Fruit fly (Drosophila melanogaster) whole organism, embryonic: ENCODE data around the gene CG12147.

ENCODE experiments used
- B-H2 ChIP-seq: fragments of 200-800 bp; sonication (Bioruptor generic); optimal IDR thresholded peaks from 2 replicates; lab custom pipeline; 2018; ENCODE audit warnings: missing biosample characterization, mild to moderate bottlenecking, missing genetic modification characterization
- CG10543 ChIP-seq: fragments of 200-800 bp; sonication (Bioruptor generic); optimal IDR thresholded peaks from 3 replicates; lab custom pipeline; 2017; ENCODE audit warnings: missing biosample characterization, mild to moderate bottlenecking, missing genetic modification characterization, moderate library complexity
- CG12155 ChIP-seq: fragments of 200-800 bp; sonication (Bioruptor generic); optimal IDR thresholded peaks from 3 replicates; lab custom pipeline; 2016; ENCODE audit warnings: missing biosample characterization, missing genetic modification characterization
- CG1233 ChIP-seq: fragments of 200-800 bp; sonication (Bioruptor generic); optimal IDR thresholded peaks from 4 replicates; lab custom pipeline; 2018; ENCODE audit warnings: missing biosample characterization, mild to moderate bottlenecking, missing genetic modification characterization
- CG12391 ChIP-seq: fragments of 200-800 bp; sonication (Bioruptor generic); optimal IDR thresholded peaks from 3 replicates; lab custom pipeline; 2018; ENCODE audit warnings: missing biosample characterization, mild to moderate bottlenecking, missing genetic modification characterization, moderate library complexity
- CG12744 ChIP-seq: fragments of 200-800 bp; sonication (Bioruptor generic); optimal IDR thresholded peaks from 2 replicates; lab custom pipeline; 2016; ENCODE audit warnings: missing biosample characterization, missing genetic modification characterization
- CG13894 ChIP-seq: fragments of 200-800 bp; sonication (Bioruptor generic); optimal IDR thresholded peaks from 3 replicates; lab custom pipeline; 2018; ENCODE audit warnings: missing biosample characterization, mild to moderate bottlenecking, missing genetic modification characterization, moderate library complexity
- CG1602 ChIP-seq: fragments of 200-800 bp; sonication (Bioruptor generic); optimal IDR thresholded peaks from 3 replicates; lab custom pipeline; 2016; ENCODE audit warnings: missing biosample characterization, missing genetic modification characterization
- CG16779 ChIP-seq: fragments of 200-800 bp; sonication (Bioruptor generic); IDR thresholded peaks from 2 replicates; pipeline ENCODE4 v1.3.6; 2022; ENCODE audit warnings: missing biosample characterization, missing genetic modification characterization
- CG16815 ChIP-seq: fragments of 200-800 bp; sonication (Bioruptor generic); optimal IDR thresholded peaks from 3 replicates; lab custom pipeline; 2017; ENCODE audit warnings: missing biosample characterization, mild to moderate bottlenecking, missing genetic modification characterization
- CG18619 ChIP-seq: fragments of 200-800 bp; sonication (Bioruptor generic); optimal IDR thresholded peaks from 3 replicates; lab custom pipeline; 2017; ENCODE audit warnings: missing biosample characterization, mild to moderate bottlenecking, missing genetic modification characterization
- CG2199 ChIP-seq: fragments of 200-800 bp; sonication (Bioruptor generic); IDR thresholded peaks from 3 replicates; pipeline ENCODE4 v1.3.6; 2022; ENCODE audit warnings: missing biosample characterization, missing genetic modification characterization
- CG31365 ChIP-seq: fragments of 200-800 bp; sonication (Bioruptor generic); optimal IDR thresholded peaks from 2 replicates; lab custom pipeline; 2018; ENCODE audit warnings: missing biosample characterization, mild to moderate bottlenecking, missing genetic modification characterization
- CG32532 ChIP-seq: fragments of 200-800 bp; sonication (Bioruptor generic); IDR thresholded peaks from 2 replicates; pipeline ENCODE4 v1.3.6; 2022; ENCODE audit warnings: missing biosample characterization, missing genetic modification characterization
- CG3281 ChIP-seq: fragments of 200-800 bp; sonication (Bioruptor generic); optimal IDR thresholded peaks from 3 replicates; lab custom pipeline; 2017; ENCODE audit warnings: missing biosample characterization, mild to moderate bottlenecking, missing genetic modification characterization
- CG4328 ChIP-seq: fragments of 200-800 bp; sonication (Bioruptor generic); optimal IDR thresholded peaks from 3 replicates; lab custom pipeline; 2017; ENCODE audit warnings: missing biosample characterization, missing genetic modification reagents, missing genetic modification characterization
- CG5245 ChIP-seq: fragments of 200-800 bp; sonication (Bioruptor generic); optimal IDR thresholded peaks from 3 replicates; lab custom pipeline; 2016; ENCODE audit warnings: missing biosample characterization, missing genetic modification characterization
- CG6791 ChIP-seq: fragments of 200-800 bp; sonication (Bioruptor generic); IDR thresholded peaks from 3 replicates; pipeline ENCODE4 v1.3.6; 2022; ENCODE audit warnings: missing biosample characterization, missing genetic modification characterization; ENCODE audit not compliant: partially characterized antibody
- CG6813 ChIP-seq: fragments of 200-800 bp; sonication (Bioruptor generic); optimal IDR thresholded peaks from 2 replicates; lab custom pipeline; 2017; ENCODE audit warnings: missing biosample characterization, missing genetic modification characterization, mild to moderate bottlenecking, moderate library complexity, missing genetic modification reagents
- CG6854 ChIP-seq: fragments of 200-800 bp; sonication (Bioruptor generic); optimal IDR thresholded peaks from 3 replicates; lab custom pipeline; 2017; ENCODE audit warnings: missing biosample characterization, mild to moderate bottlenecking, missing genetic modification characterization
- CG8290 ChIP-seq, 3 experiments: fragments of 200-800 bp; sonication (Bioruptor generic); optimal IDR thresholded peaks; 2 replicates each; lab custom pipeline; 2016 to 2019; ENCODE audit warnings: missing biosample characterization in 3 of 3, missing genetic modification characterization in 3 of 3, mild to moderate bottlenecking in 2 of 3, moderate library complexity in 1 of 3
- CHES-1-like ChIP-seq: fragments of 200-800 bp; sonication (Bioruptor generic); optimal IDR thresholded peaks from 2 replicates; lab custom pipeline; 2016; ENCODE audit warnings: missing biosample characterization, missing genetic modification characterization
- CoRest ChIP-seq: fragments of 200-800 bp; sonication (Bioruptor generic); optimal IDR thresholded peaks from 3 replicates; lab custom pipeline; 2018; ENCODE audit warnings: missing biosample characterization, mild to moderate bottlenecking, missing genetic modification characterization, moderate library complexity
- Dad ChIP-seq: fragments of 200-800 bp; sonication (Bioruptor generic); optimal IDR thresholded peaks from 3 replicates; lab custom pipeline; 2016; ENCODE audit warnings: missing biosample characterization, missing genetic modification characterization
- Dll ChIP-seq: fragments of 200-800 bp; sonication (Bioruptor generic); IDR thresholded peaks from 4 replicates; pipeline ENCODE4 v1.3.6; 2022; ENCODE audit warnings: missing biosample characterization, missing genetic modification characterization; ENCODE audit not compliant: partially characterized antibody
- Drgx ChIP-seq: fragments of 200-800 bp; sonication (Bioruptor generic); IDR thresholded peaks from 2 replicates; pipeline ENCODE4 v1.3.6; 2022; ENCODE audit warnings: missing biosample characterization, missing genetic modification characterization
- Hey ChIP-seq: fragments of 200-800 bp; sonication (Bioruptor generic); optimal IDR thresholded peaks from 3 replicates; lab custom pipeline; 2018; ENCODE audit warnings: missing biosample characterization, mild to moderate bottlenecking, missing genetic modification characterization
- Hmr ChIP-seq: fragments of 200-800 bp; sonication (Bioruptor generic); optimal IDR thresholded peaks from 3 replicates; lab custom pipeline; 2017; ENCODE audit warnings: mild to moderate bottlenecking, missing biosample characterization, missing genetic modification reagents, missing genetic modification characterization
- Hmx ChIP-seq: fragments of 200-800 bp; sonication (Bioruptor generic); optimal IDR thresholded peaks from 2 replicates; lab custom pipeline; 2016; ENCODE audit warnings: missing biosample characterization, missing genetic modification characterization
- Hr78 ChIP-seq, 2 experiments: fragments of 200-800 bp in 1 of 2; fragments of >200 bp in 1 of 2; sonication (Bioruptor generic) in 1 of 2; optimal IDR thresholded peaks; 2 replicates each; lab custom pipeline; 2017 to 2019; ENCODE audit warnings: missing biosample characterization in 2 of 2, missing genetic modification characterization in 2 of 2, mild to moderate bottlenecking in 1 of 2, moderate library complexity in 1 of 2
- Jarid2 ChIP-seq: fragments of 200-800 bp; sonication (Bioruptor generic); optimal IDR thresholded peaks from 3 replicates; lab custom pipeline; 2017; ENCODE audit warnings: mild to moderate bottlenecking, missing biosample characterization, missing genetic modification reagents, missing genetic modification characterization
- NC2α ChIP-seq: fragments of 200-800 bp; sonication (Bioruptor generic); optimal IDR thresholded peaks from 2 replicates; lab custom pipeline; 2016; ENCODE audit warnings: missing biosample characterization, missing genetic modification characterization
- Rx ChIP-seq: fragments of 200-800 bp; sonication (Bioruptor generic); IDR thresholded peaks from 2 replicates; pipeline ENCODE4 v1.3.6; 2022; ENCODE audit warnings: missing biosample characterization, missing genetic modification characterization
- Scr ChIP-seq: fragments of 200-800 bp; sonication (Bioruptor generic); IDR thresholded peaks from 2 replicates; pipeline ENCODE4 v1.3.6; 2022; ENCODE audit warnings: missing biosample characterization, missing genetic modification characterization; ENCODE audit not compliant: partially characterized antibody
- TFAM ChIP-seq: fragments of 200-800 bp; sonication (Bioruptor generic); optimal IDR thresholded peaks from 2 replicates; lab custom pipeline; 2017; ENCODE audit warnings: missing biosample characterization, missing genetic modification characterization, inconsistent platforms
- eyg ChIP-seq: fragments of 200-800 bp; sonication (Bioruptor generic); optimal IDR thresholded peaks from 3 replicates; lab custom pipeline; 2016; ENCODE audit warnings: missing biosample characterization, missing genetic modification characterization
- gcm ChIP-seq: fragments of 200-800 bp; sonication (Bioruptor generic); optimal IDR thresholded peaks from 2 replicates; lab custom pipeline; 2019; ENCODE audit warnings: missing biosample characterization, mild to moderate bottlenecking, missing genetic modification characterization, moderate library complexity
- gfzf ChIP-seq: fragments of 200-800 bp; sonication (Bioruptor generic); optimal IDR thresholded peaks from 2 replicates; lab custom pipeline; 2016; ENCODE audit warnings: missing biosample characterization, mild to moderate bottlenecking, missing genetic modification characterization, moderate library complexity
- ham ChIP-seq: fragments of 200-800 bp; sonication (Bioruptor generic); IDR thresholded peaks from 2 replicates; pipeline ENCODE4 v1.3.6; 2022; ENCODE audit warnings: missing biosample characterization, missing genetic modification characterization
- ken ChIP-seq: fragments of 200-800 bp; sonication (Bioruptor generic); IDR thresholded peaks from 3 replicates; pipeline ENCODE4 v1.3.6; 2022; ENCODE audit warnings: missing biosample characterization, missing genetic modification characterization
- nau ChIP-seq: fragments of 200-800 bp; sonication (Bioruptor generic); optimal IDR thresholded peaks from 3 replicates; lab custom pipeline; 2017; ENCODE audit warnings: missing biosample characterization, mild to moderate bottlenecking, missing genetic modification characterization, missing genetic modification reagents
- otp ChIP-seq: fragments of 200-800 bp; sonication (Bioruptor generic); IDR thresholded peaks from 3 replicates; pipeline ENCODE4, ENCODE4 v1.3.6; 2022; ENCODE audit warnings: missing biosample characterization, missing genetic modification characterization
- pnt ChIP-seq: fragments of 200-800 bp; sonication (Bioruptor generic); optimal IDR thresholded peaks from 3 replicates; lab custom pipeline; 2016; ENCODE audit warnings: missing biosample characterization, missing genetic modification characterization
- run ChIP-seq: fragments of 200-800 bp; sonication (Bioruptor generic); optimal IDR thresholded peaks from 3 replicates; lab custom pipeline; 2018; ENCODE audit warnings: missing biosample characterization, mild to moderate bottlenecking, missing genetic modification characterization
- sens-2 ChIP-seq: fragments of 200-800 bp; sonication (Bioruptor generic); IDR thresholded peaks from 2 replicates; pipeline ENCODE4 v1.3.6; 2022; ENCODE audit warnings: missing biosample characterization, missing genetic modification characterization
- tll ChIP-seq, 2 experiments: fragments of 200-800 bp in 1 of 2; fragments of >200 bp in 1 of 2; sonication (Bioruptor generic) in 1 of 2; optimal IDR thresholded peaks; 2 replicates each; lab custom pipeline; 2017 to 2019; ENCODE audit warnings: missing biosample characterization in 2 of 2, missing genetic modification characterization in 2 of 2, mild to moderate bottlenecking in 1 of 2, moderate library complexity in 1 of 2
- zen ChIP-seq: fragments of 200-800 bp; sonication (Bioruptor generic); optimal IDR thresholded peaks from 3 replicates; lab custom pipeline; 2018; ENCODE audit warnings: missing biosample characterization, mild to moderate bottlenecking, missing genetic modification characterization, moderate library complexity
- zfh1 ChIP-seq: fragments of 200-800 bp; sonication (Bioruptor generic); IDR thresholded peaks from 3 replicates; pipeline ENCODE4 v1.3.6; 2022; ENCODE audit warnings: missing biosample characterization, missing genetic modification characterization

The CG12147 gene

dm6 chr3R:5463199-5463949, 36.3 kb upstream of the CG12147 start (continued):
- no peak for TF ChIP-seq CG1233 (GFP tag; lab: Kevin White, UChicago)
- no peak for TF ChIP-seq gcm (GFP tag; lab: Kevin White, UChicago)
- no peak for TF ChIP-seq CG12155 (GFP tag; lab: Kevin White, UChicago)
- no peak for TF ChIP-seq CG16779
- no peak for TF ChIP-seq zen (tag; lab: Kevin White, UChicago)
- no peak for TF ChIP-seq CG10543 (GFP tag; lab: Kevin White, UChicago)
- TF ChIP-seq Hmr (GFP tag; lab: Kevin White, UChicago), result peak; percentile 17
- no peak for TF ChIP-seq Dad (GFP tag; lab: Kevin White, UChicago)
- TF ChIP-seq CG2199, result no peak
- no peak for TF ChIP-seq CG1602
- TF ChIP-seq B-H2 (GFP tag; lab: Kevin White, UChicago), result no peak
- 0 out of 2 replicates have a peak, but pooled peaks have one; percentile 34 for TF ChIP-seq CG32532 (GFP tag; lab: Robert Waterston, UW)
- no peak for TF ChIP-seq NC2α (GFP tag; lab: Kevin White, UChicago)
- no peak for TF ChIP-seq CG12744
- no peak for TF ChIP-seq CG4328 (GFP tag; lab: Kevin White, UChicago)
- peak; percentile 86 for TF ChIP-seq gfzf (GFP tag; lab: Kevin White, UChicago)
- no peak for TF ChIP-seq otp (GFP tag; lab: Robert Waterston, UW)
- TF ChIP-seq sens-2 (GFP tag; lab: Robert Waterston, UW), result no peak
- peak; percentile 66; the same call in 2 of the 3 replicates for TF ChIP-seq CG6791 (GFP tag; lab: Robert Waterston, UW)
- TF ChIP-seq TFAM (GFP tag; lab: Kevin White, UChicago), result no peak
- TF ChIP-seq CG13894, result no peak
- no peak for TF ChIP-seq eyg
- TF ChIP-seq Scr (GFP tag; lab: Robert Waterston, UW), result 0 out of 2 replicates have a peak, but pooled peaks have one; percentile 26
- TF ChIP-seq CG5245 (GFP tag; lab: Kevin White, UChicago), result no peak
- no peak for TF ChIP-seq CG8290 (GFP tag; optimal IDR thresholded peaks at IDR 0.05; lab: Kevin White, UChicago)
- TF ChIP-seq CG8290 (tag; optimal IDR thresholded peaks at IDR 0.05; lab: Kevin White, UChicago), result no peak
- TF ChIP-seq zfh1 (GFP tag; lab: Robert Waterston, UW), result no peak
- no peak for TF ChIP-seq ken (GFP tag; lab: Robert Waterston, UW)
- TF ChIP-seq Hmx (GFP tag; lab: Kevin White, UChicago), result no peak
- no peak for TF ChIP-seq CG3281 (GFP tag; lab: Kevin White, UChicago)
- no peak for TF ChIP-seq CG16815
- no peak for TF ChIP-seq Rx
- TF ChIP-seq tll (GFP tag; optimal IDR thresholded peaks at IDR 0.05; lab: Kevin White, UChicago), result peak in 1 of 2 experiments; percentile 41
- no peak for TF ChIP-seq Hr78 (GFP tag; optimal IDR thresholded peaks at IDR 0.05; lab: Kevin White, UChicago)
- TF ChIP-seq Hey (tag; lab: Kevin White, UChicago), result no peak
- no peak for TF ChIP-seq CG6854
- TF ChIP-seq nau (GFP tag; lab: Kevin White, UChicago), result no peak
- no peak for TF ChIP-seq CG18619
- no peak for TF ChIP-seq CG31365 (tag; lab: Kevin White, UChicago)
- no peak for TF ChIP-seq run (tag; lab: Kevin White, UChicago)
- TF ChIP-seq Jarid2 (GFP tag; lab: Kevin White, UChicago), result no peak
- no peak for TF ChIP-seq CG6813 (GFP tag; lab: Kevin White, UChicago)
- TF ChIP-seq CHES-1-like, result peak; percentile 3
- no peak for TF ChIP-seq Drgx (GFP tag; lab: Robert Waterston, UW)
- peak; percentile 29; the same call in 1 of the 4 replicates for TF ChIP-seq Dll (GFP tag; lab: Robert Waterston, UW)
- TF ChIP-seq ham, result no peak
- peak; percentile 9 for TF ChIP-seq CoRest
- no peak for TF ChIP-seq pnt (GFP tag; lab: Kevin White, UChicago)
- TF ChIP-seq CG12391, result no peak
